Worm (Caenorhabditis elegans) whole organism, late embryonic: ENCODE results near the gene C08E3.1.

Experiments
- C08G9.2 ChIP-seq: sonication (generic microtip); optimal IDR thresholded peaks from 2 replicates; lab custom pipeline; 2016; ENCODE audit warnings: mild to moderate bottlenecking, missing genetic modification characterization, moderate library complexity, missing compliant biosample characterization
- C38D4.7 ChIP-seq: fragments of 200-800 bp; sonication (Bioruptor generic); optimal IDR thresholded peaks from 2 replicates; lab custom pipeline; 2018; ENCODE audit warnings: mild to moderate bottlenecking, missing genetic modification characterization, moderate library complexity, missing compliant biosample characterization
- K02D7.2 ChIP-seq: sonication (generic microtip); optimal IDR thresholded peaks from 2 replicates; lab custom pipeline; 2017; ENCODE audit warnings: mild to moderate bottlenecking, missing genetic modification characterization, missing compliant biosample characterization
- K09A11.1 ChIP-seq: sonication (generic microtip); optimal IDR thresholded peaks from 2 replicates; lab custom pipeline; 2017; ENCODE audit warnings: antibody characterized with exemption, mild to moderate bottlenecking, missing genetic modification characterization, missing compliant biosample characterization; ENCODE audit not compliant: insufficient read depth
- T23F11.4 ChIP-seq: fragments of 200-800 bp; sonication (Bioruptor generic); optimal IDR thresholded peaks from 2 replicates; lab custom pipeline; 2018; ENCODE audit warnings: mild to moderate bottlenecking, missing genetic modification characterization, missing compliant biosample characterization
- ama-1 ChIP-seq: fragments of 150-350 bp; optimal IDR thresholded peaks from 2 replicates; lab custom pipeline; 2014
- ceh-14 ChIP-seq: sonication (generic microtip); optimal IDR thresholded peaks from 2 replicates; lab custom pipeline; 2016; ENCODE audit warnings: missing genotype, missing genetic modification characterization, missing compliant biosample characterization
- ceh-18 ChIP-seq: sonication (generic microtip); optimal IDR thresholded peaks from 2 replicates; lab custom pipeline; 2016; ENCODE audit warnings: missing genetic modification characterization, missing compliant biosample characterization
- ceh-30 ChIP-seq: fragments of 150-350 bp; optimal IDR thresholded peaks from 2 replicates; lab custom pipeline; 2014; ENCODE audit warnings: missing biosample characterization, missing genetic modification characterization
- ceh-34 ChIP-seq: sonication (generic microtip); optimal IDR thresholded peaks from 2 replicates; lab custom pipeline; 2016; ENCODE audit warnings: mild to moderate bottlenecking, missing genetic modification characterization, missing compliant biosample characterization
- ceh-45 ChIP-seq: fragments of 200-800 bp; sonication (Bioruptor generic); IDR thresholded peaks from 2 replicates; pipeline ENCODE4 v1.3.6; 2022; ENCODE audit warnings: missing genetic modification reagents, missing genetic modification characterization, missing compliant biosample characterization
- che-1 ChIP-seq: sonication (generic microtip); optimal IDR thresholded peaks from 2 replicates; lab custom pipeline; 2016; ENCODE audit warnings: mild to moderate bottlenecking, missing genetic modification characterization, missing compliant biosample characterization
- ets-4 ChIP-seq: sonication (generic microtip); optimal IDR thresholded peaks from 2 replicates; lab custom pipeline; 2016; ENCODE audit warnings: missing genetic modification characterization, missing compliant biosample characterization
- eyg-1 ChIP-seq: sonication (generic microtip); optimal IDR thresholded peaks from 2 replicates; lab custom pipeline; 2016; ENCODE audit warnings: missing genotype, missing genetic modification characterization, missing compliant biosample characterization
- fkh-10 ChIP-seq: fragments of 150-350 bp; optimal IDR thresholded peaks from 2 replicates; lab custom pipeline; 2014; ENCODE audit warnings: missing biosample characterization, missing genetic modification reagents, missing genetic modification characterization
- hlh-30 ChIP-seq: sonication (generic microtip); optimal IDR thresholded peaks from 2 replicates; lab custom pipeline; 2017; ENCODE audit warnings: antibody characterized with exemption, missing genetic modification characterization, missing compliant biosample characterization; ENCODE audit not compliant: insufficient read depth
- hlh-6 ChIP-seq: sonication (generic microtip); optimal IDR thresholded peaks from 2 replicates; lab custom pipeline; 2016; ENCODE audit warnings: missing genotype, missing genetic modification characterization, missing compliant biosample characterization
- hlh-8 ChIP-seq: sonication (generic microtip); optimal IDR thresholded peaks from 2 replicates; lab custom pipeline; 2016; ENCODE audit warnings: missing genotype, missing genetic modification characterization, missing compliant biosample characterization
- lim-6 ChIP-seq: sonication (generic microtip); optimal IDR thresholded peaks from 2 replicates; lab custom pipeline; 2016; ENCODE audit warnings: missing genetic modification characterization, missing compliant biosample characterization
- madf-2 ChIP-seq: sonication (generic microtip); optimal IDR thresholded peaks from 2 replicates; lab custom pipeline; 2017; ENCODE audit warnings: missing genetic modification characterization, missing compliant biosample characterization
- mec-3 ChIP-seq: sonication (generic microtip); optimal IDR thresholded peaks from 2 replicates; lab custom pipeline; 2016; ENCODE audit warnings: borderline replicate concordance, missing genetic modification characterization, missing compliant biosample characterization
- nfya-1 ChIP-seq: sonication (generic microtip); optimal IDR thresholded peaks from 2 replicates; lab custom pipeline; 2017; ENCODE audit warnings: missing genetic modification characterization, mild to moderate bottlenecking, missing compliant biosample characterization, antibody characterized with exemption, moderate library complexity
- nhr-11 ChIP-seq: fragments of 150-350 bp; optimal IDR thresholded peaks from 2 replicates; lab custom pipeline; 2014; ENCODE audit warnings: missing biosample characterization, missing genetic modification characterization
- npax-4 ChIP-seq: sonication (generic microtip); optimal IDR thresholded peaks from 2 replicates; lab custom pipeline; 2016; ENCODE audit warnings: missing genetic modification characterization, missing compliant biosample characterization
- odd-2 ChIP-seq: sonication (generic microtip); optimal IDR thresholded peaks from 2 replicates; lab custom pipeline; 2017; ENCODE audit warnings: antibody characterized with exemption, mild to moderate bottlenecking, missing genetic modification characterization, missing compliant biosample characterization
- pag-3 ChIP-seq: sonication (generic microtip); optimal IDR thresholded peaks from 2 replicates; lab custom pipeline; 2016; ENCODE audit warnings: missing compliant biosample characterization, missing genetic modification characterization, borderline replicate concordance
- pat-9 ChIP-seq: fragments of 200-800 bp; sonication (Bioruptor generic); optimal IDR thresholded peaks from 2 replicates; lab custom pipeline; 2018; ENCODE audit warnings: mild to moderate bottlenecking, missing genetic modification characterization, moderate library complexity, missing compliant biosample characterization
- pax-1 ChIP-seq: fragments of 150-350 bp; optimal IDR thresholded peaks from 2 replicates; lab custom pipeline; 2014; ENCODE audit warnings: missing biosample characterization, missing genetic modification characterization
- pha-2 ChIP-seq: sonication (generic microtip); optimal IDR thresholded peaks from 2 replicates; lab custom pipeline; 2017; ENCODE audit warnings: mild to moderate bottlenecking, missing genetic modification characterization, missing compliant biosample characterization
- ref-2 ChIP-seq: sonication (generic microtip); optimal IDR thresholded peaks from 2 replicates; lab custom pipeline; 2016; ENCODE audit warnings: missing genetic modification characterization, missing compliant biosample characterization
- rnt-1 ChIP-seq: sonication (generic microtip); optimal IDR thresholded peaks from 2 replicates; lab custom pipeline; 2016; ENCODE audit warnings: missing genetic modification characterization, missing compliant biosample characterization
- sdc-2 ChIP-seq: sonication (generic microtip); optimal IDR thresholded peaks from 2 replicates; lab custom pipeline; 2016; ENCODE audit warnings: missing genotype, missing genetic modification characterization, missing compliant biosample characterization
- sox-2 ChIP-seq: fragments of 200-800 bp; sonication (Bioruptor generic); IDR thresholded peaks from 2 replicates; pipeline ENCODE4 v1.3.6; 2022; ENCODE audit warnings: missing genetic modification reagents, missing genetic modification characterization, missing compliant biosample characterization
- syd-9 ChIP-seq: sonication (generic microtip); optimal IDR thresholded peaks from 2 replicates; lab custom pipeline; 2016; ENCODE audit warnings: mild to moderate bottlenecking, missing genetic modification characterization, moderate library complexity, missing compliant biosample characterization
- unc-3 ChIP-seq, 2 experiments: fragments of 200-800 bp in 1 of 2; sonication (Bioruptor generic) in 1 of 2; sonication (generic microtip) in 1 of 2; conservative IDR thresholded peaks in 1 of 2; optimal IDR thresholded peaks in 1 of 2; 2 replicates each; pipeline versions ENCODE4 v1.3.6 to Lab custom; 2016 to 2022; ENCODE audit warnings: missing compliant biosample characterization in 2 of 2, missing genetic modification characterization in 2 of 2, missing genetic modification reagents in 1 of 2
- unc-42 ChIP-seq: sonication (generic microtip); optimal IDR thresholded peaks from 2 replicates; lab custom pipeline; 2016; ENCODE audit warnings: missing genotype, missing genetic modification characterization, missing compliant biosample characterization
- unc-55 ChIP-seq: sonication (generic microtip); optimal IDR thresholded peaks from 2 replicates; lab custom pipeline; 2017; ENCODE audit warnings: missing biosample characterization, missing genetic modification reagents, missing genetic modification characterization
- unc-86 ChIP-seq: sonication (generic microtip); optimal IDR thresholded peaks from 2 replicates; lab custom pipeline; 2016; ENCODE audit warnings: missing genetic modification characterization, missing compliant biosample characterization

The C08E3.1 gene

DNA sequence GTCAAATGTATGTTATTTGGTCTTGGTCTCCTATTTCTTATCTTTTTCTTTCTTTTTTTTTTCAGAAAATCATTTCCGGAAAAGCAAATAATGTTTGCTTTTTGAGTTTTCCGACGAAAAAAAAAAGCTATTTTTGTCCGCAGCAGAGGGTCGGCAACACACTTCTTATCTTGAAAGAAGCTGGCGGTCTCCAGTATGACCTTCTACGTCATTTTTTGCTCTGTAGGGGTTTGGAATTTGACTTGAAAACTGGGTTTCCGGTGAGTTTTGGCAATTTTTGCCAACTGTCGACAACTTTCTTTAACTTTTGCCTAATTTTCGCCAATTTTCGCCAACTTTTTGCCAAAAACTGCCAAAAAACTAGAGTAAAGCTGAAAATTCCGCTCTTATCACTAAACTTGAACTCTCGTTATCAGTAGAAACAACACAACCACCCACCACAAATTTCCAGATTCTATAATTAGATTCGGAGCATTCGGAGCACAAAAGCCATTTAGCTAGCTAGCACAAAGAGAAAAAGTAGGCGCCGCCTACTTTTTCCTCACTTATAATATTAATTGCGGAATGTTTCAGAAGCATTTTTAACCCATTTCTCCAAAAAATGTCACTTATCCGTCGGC is 36.8 kb downstream of the C08E3.1 start, which contains the start of gene nhx-6:
TSS of gene nhx-6 (plus strand) at position 570 of the 620 bp plus-strand sequence.
- TF ChIP-seq nhr-11 (no peak), ceh-45 (GFP tag; lab: Robert Waterston, UW) (no peak), fkh-10 (no peak)

DNA sequence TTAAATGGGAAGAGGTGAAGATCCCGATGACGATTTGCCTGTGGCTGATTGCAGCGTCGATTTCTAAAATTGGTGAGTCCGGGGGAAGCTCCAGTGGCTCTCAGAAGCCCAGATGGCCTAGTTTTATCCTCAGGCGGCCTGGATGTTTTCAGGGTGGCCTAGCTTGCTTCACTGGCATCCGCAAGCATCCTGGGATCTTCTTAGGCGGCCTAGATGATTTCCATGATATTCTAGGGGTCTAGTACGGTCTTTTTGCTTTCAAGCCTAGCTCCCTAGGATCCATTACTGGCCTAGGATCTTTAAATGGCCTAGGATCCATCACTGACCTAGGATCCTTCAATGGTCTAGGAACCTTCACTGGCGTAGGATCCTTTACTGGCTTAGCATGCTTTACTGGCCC is 37.4 kb downstream of the C08E3.1 start:
- TF ChIP-seq eyg-1 (no peak), hlh-8 (tag; lab: Kevin White, UChicago) (no peak), ets-4 (no peak), ceh-34 (tag; lab: Kevin White, UChicago) (no peak), pha-2 (tag; lab: Kevin White, UChicago) (no peak), hlh-6 (tag; lab: Kevin White, UChicago) (no peak), nfya-1 (tag; lab: Kevin White, UChicago) (no peak), ceh-14 (tag; lab: Kevin White, UChicago) (no peak), pax-1 (tag; lab: Kevin White, UChicago) (no peak), pag-3 (tag; lab: Kevin White, UChicago) (no peak), unc-42 (tag; lab: Kevin White, UChicago) (no peak), sox-2 (GFP tag; lab: Robert Waterston, UW) (no peak), hlh-30 (tag; lab: Kevin White, UChicago) (no peak), K02D7.2 (tag; lab: Kevin White, UChicago) (no peak)

DNA sequence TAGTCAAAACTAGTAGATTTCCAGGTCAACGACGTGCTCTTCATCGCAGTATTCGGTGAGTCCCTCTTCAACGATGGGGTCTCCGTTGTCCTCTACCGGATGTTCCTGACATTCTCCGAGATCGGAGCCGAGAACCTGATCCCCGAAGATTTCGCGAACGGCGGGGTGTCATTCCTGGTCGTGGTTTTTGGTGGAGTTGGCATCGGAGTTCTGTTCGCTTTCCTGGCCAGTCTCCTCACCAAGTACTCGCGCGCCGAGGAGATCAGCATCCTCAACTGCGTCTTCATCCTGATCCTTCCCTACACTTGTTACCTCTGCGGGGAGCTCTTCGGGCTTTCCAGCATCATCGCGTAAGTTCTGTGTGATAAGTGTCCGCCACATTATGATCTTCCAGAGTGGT is 39.1 kb downstream of the C08E3.1 start:
- TF ChIP-seq C08G9.2 (tag; lab: Kevin White, UChicago) (no peak), mec-3 (no peak), sox-2 (GFP tag; lab: Robert Waterston, UW) (no peak), ama-1 (lab: Kevin White, UChicago) (no peak), rnt-1 (tag; lab: Kevin White, UChicago) (no peak), madf-2 (tag; lab: Kevin White, UChicago) (no peak), unc-86 (no peak), ets-4 (no peak), ceh-18 (no peak), pat-9 (tag; lab: Kevin White, UChicago) (no peak), syd-9 (tag; lab: Kevin White, UChicago) (no peak)

DNA sequence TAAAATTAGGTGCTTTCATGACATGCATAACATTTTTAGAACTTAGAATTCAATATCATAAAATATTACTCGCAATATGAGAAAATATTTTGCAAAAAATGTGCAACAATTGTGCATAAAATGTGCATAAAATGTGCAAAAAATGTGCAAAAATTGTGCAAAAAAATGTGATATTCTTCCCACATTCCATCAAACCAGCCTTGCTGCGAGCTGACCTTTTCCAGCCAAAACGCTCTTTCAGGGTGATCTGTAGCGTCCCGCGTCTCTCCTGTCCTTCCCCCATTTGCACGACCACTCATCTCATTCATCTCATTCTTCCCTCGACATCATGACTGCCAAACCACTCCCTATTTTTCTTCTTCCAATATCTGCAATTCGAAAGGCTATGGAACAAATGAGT is 42.5 kb downstream of the C08E3.1 start, which contains the start of gene fbxb-17:
TSS of gene fbxb-17 (plus strand) at position 301 of the 400 bp plus-strand sequence.
- TF ChIP-seq pha-2 (tag; lab: Kevin White, UChicago): no peak
- TF ChIP-seq T23F11.4 (GFP tag; lab: Kevin White, UChicago): no peak
- no peak for TF ChIP-seq hlh-8 (tag; lab: Kevin White, UChicago)
- TF ChIP-seq ceh-30: no peak

DNA sequence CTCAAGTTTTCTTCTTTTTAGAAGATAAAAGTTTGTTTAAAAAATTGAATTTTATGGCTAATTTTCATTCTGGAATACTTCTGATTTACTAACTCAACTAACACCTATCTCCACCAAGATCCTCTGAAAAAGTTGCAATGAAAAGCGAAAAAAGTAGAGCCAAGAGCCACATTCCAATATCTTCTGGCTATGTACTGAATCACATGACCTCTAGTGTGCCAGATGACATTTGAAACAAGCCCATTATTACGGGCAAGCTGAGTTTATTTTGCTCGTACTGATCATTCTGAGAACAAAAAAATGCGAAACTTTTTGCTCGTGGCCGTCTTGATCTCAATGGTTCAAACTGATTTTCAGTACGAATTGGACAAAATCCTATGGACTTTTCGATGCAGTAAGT is 45.5 kb downstream of the C08E3.1 start, which contains the start of gene irld-36:
TSS of gene irld-36 (plus strand) at position 301 of the 400 bp plus-strand sequence.
- TF ChIP-seq npax-4 (tag; lab: Kevin White, UChicago): no peak
- no peak for TF ChIP-seq ceh-45 (GFP tag; lab: Robert Waterston, UW)
- TF ChIP-seq ref-2 (tag; lab: Kevin White, UChicago): no peak
- TF ChIP-seq unc-55 (GFP tag; lab: Kevin White, UChicago): no peak
- TF ChIP-seq lim-6: no peak
- no peak for TF ChIP-seq odd-2 (tag; lab: Kevin White, UChicago)
- TF ChIP-seq unc-3 (GFP tag; conservative IDR thresholded peaks at IDR 0.05; lab: Robert Waterston, UW): no peak
- no peak for TF ChIP-seq unc-3 (tag; optimal IDR thresholded peaks at IDR 0.05; lab: Kevin White, UChicago)
- TF ChIP-seq che-1 (tag; lab: Kevin White, UChicago): no peak
- TF ChIP-seq sdc-2: no peak
- TF ChIP-seq K09A11.1 (tag; lab: Kevin White, UChicago): no peak
- no peak for TF ChIP-seq ceh-14 (tag; lab: Kevin White, UChicago)
- TF ChIP-seq C38D4.7 (GFP tag; lab: Kevin White, UChicago): no peak
- no peak for TF ChIP-seq sox-2 (GFP tag; lab: Robert Waterston, UW)
